Worm (Caenorhabditis elegans) whole organism, L3 larva: ENCODE measurements around the gene ZK177.12.
"Not testable (repeated sequence)": the region's sequence is repeated elsewhere in the genome, so short reads cannot be mapped to it uniquely, and the experiment has no call there.

Experiments used
- R02D3.7 ChIP-seq: fragments of 150-350 bp; optimal IDR thresholded peaks from 2 replicates; lab custom pipeline; 2014; ENCODE audit warnings: missing biosample characterization, missing genetic modification characterization
- ZK546.5 ChIP-seq: sonication (generic microtip); optimal IDR thresholded peaks from 2 replicates; lab custom pipeline; 2017; ENCODE audit warnings: missing biosample characterization, missing genetic modification characterization
- aly-2 ChIP-seq: fragments of 150-350 bp; optimal IDR thresholded peaks from 2 replicates; lab custom pipeline; 2014; ENCODE audit warnings: missing biosample characterization, missing genetic modification characterization
- ama-1 ChIP-seq: fragments of 150-350 bp; optimal IDR thresholded peaks from 2 replicates; lab custom pipeline; 2018
- ceh-16 ChIP-seq: sonication (generic microtip); optimal IDR thresholded peaks from 2 replicates; lab custom pipeline; 2017; ENCODE audit warnings: missing biosample characterization, missing genetic modification characterization
- ceh-28 ChIP-seq: fragments of 150-350 bp; optimal IDR thresholded peaks from 2 replicates; lab custom pipeline; 2014; ENCODE audit warnings: missing biosample characterization, missing genetic modification reagents, missing genetic modification characterization
- ceh-9 ChIP-seq: sonication (generic microtip); optimal IDR thresholded peaks from 2 replicates; lab custom pipeline; 2018; ENCODE audit warnings: missing biosample characterization, missing genetic modification characterization
- daf-12 ChIP-seq: fragments of 150-350 bp; optimal IDR thresholded peaks from 2 replicates; lab custom pipeline; 2014; ENCODE audit warnings: missing biosample characterization, missing genetic modification reagents, missing genetic modification characterization
- egl-27 ChIP-seq: sonication (generic microtip); optimal IDR thresholded peaks from 4 replicates; lab custom pipeline; 2017; ENCODE audit warnings: missing biosample characterization, missing genetic modification reagents, missing genetic modification characterization
- egl-5 ChIP-seq: fragments of 150-350 bp; optimal IDR thresholded peaks from 2 replicates; lab custom pipeline; 2017; ENCODE audit warnings: missing biosample characterization, missing genetic modification reagents, missing genetic modification characterization, inconsistent platforms
- elt-1 ChIP-seq: fragments of 150-350 bp; optimal IDR thresholded peaks from 2 replicates; lab custom pipeline; 2014; ENCODE audit warnings: missing biosample characterization, missing genetic modification characterization
- elt-2 ChIP-seq: sonication (generic microtip); optimal IDR thresholded peaks from 2 replicates; lab custom pipeline; 2016; ENCODE audit warnings: missing genetic modification reagents, mild to moderate bottlenecking, missing genetic modification characterization, missing compliant biosample characterization
- elt-3 ChIP-seq, 3 experiments: fragments of 150-350 bp in 1 of 3; sonication (generic microtip) in 2 of 3; optimal IDR thresholded peaks; 2 replicates in 2 of 3; 4 replicates in 1 of 3; lab custom pipeline; 2014 to 2017; ENCODE audit warnings: missing biosample characterization in 3 of 3, missing genetic modification characterization in 3 of 3
- fkh-10 ChIP-seq: sonication (generic microtip); optimal IDR thresholded peaks from 2 replicates; lab custom pipeline; 2017; ENCODE audit warnings: missing biosample characterization, missing genetic modification reagents, missing genetic modification characterization
- fkh-2 ChIP-seq: fragments of 150-350 bp; optimal IDR thresholded peaks from 2 replicates; lab custom pipeline; 2014; ENCODE audit warnings: missing biosample characterization, missing genetic modification reagents, missing genetic modification characterization
- fos-1 ChIP-seq: fragments of 150-350 bp; optimal IDR thresholded peaks from 2 replicates; lab custom pipeline; 2014; ENCODE audit warnings: missing biosample characterization, missing genetic modification characterization
- hmg-11 ChIP-seq: sonication (generic microtip); optimal IDR thresholded peaks from 2 replicates; lab custom pipeline; 2016; ENCODE audit warnings: missing genetic modification characterization, missing compliant biosample characterization
- jun-1 ChIP-seq: fragments of 150-350 bp; optimal IDR thresholded peaks from 2 replicates; lab custom pipeline; 2014; ENCODE audit warnings: missing biosample characterization, missing genetic modification reagents, missing genetic modification characterization
- lin-15B ChIP-seq: fragments of 150-350 bp; optimal IDR thresholded peaks from 2 replicates; lab custom pipeline; 2014; ENCODE audit warnings: missing biosample characterization, missing genetic modification characterization
- lin-39 ChIP-seq: fragments of 150-350 bp; optimal IDR thresholded peaks from 2 replicates; lab custom pipeline; 2018; ENCODE audit warnings: missing biosample characterization, missing genetic modification reagents, missing genetic modification characterization
- lsy-12 ChIP-seq: sonication (generic microtip); optimal IDR thresholded peaks from 2 replicates; lab custom pipeline; 2016; ENCODE audit warnings: mild to moderate bottlenecking, missing genetic modification characterization, missing compliant biosample characterization
- mdl-1 ChIP-seq: fragments of 150-350 bp; optimal IDR thresholded peaks from 2 replicates; lab custom pipeline; 2014; ENCODE audit warnings: missing biosample characterization, missing genetic modification characterization
- mml-1 ChIP-seq: fragments of 150-350 bp; sonication (generic microtip); optimal IDR thresholded peaks from 3 replicates; lab custom pipeline; 2014; ENCODE audit warnings: missing biosample characterization, missing genetic modification characterization
- nfya-1 ChIP-seq: sonication (generic microtip); optimal IDR thresholded peaks from 2 replicates; lab custom pipeline; 2017; ENCODE audit warnings: missing genetic modification characterization, mild to moderate bottlenecking, missing compliant biosample characterization, antibody characterized with exemption, moderate library complexity; ENCODE audit not compliant: insufficient read depth
- nhr-11 ChIP-seq: fragments of 150-350 bp; optimal IDR thresholded peaks from 2 replicates; lab custom pipeline; 2014; ENCODE audit warnings: missing biosample characterization, missing genetic modification characterization
- nhr-12 ChIP-seq: fragments of 150-350 bp; optimal IDR thresholded peaks from 2 replicates; lab custom pipeline; 2014; ENCODE audit warnings: missing biosample characterization, missing genetic modification characterization
- nhr-23 ChIP-seq: fragments of 150-350 bp; optimal IDR thresholded peaks from 2 replicates; lab custom pipeline; 2014; ENCODE audit warnings: missing biosample characterization, missing genetic modification reagents, missing genetic modification characterization
- nhr-237 ChIP-seq: fragments of 150-350 bp; optimal IDR thresholded peaks from 2 replicates; lab custom pipeline; 2014; ENCODE audit warnings: missing biosample characterization, missing genetic modification characterization
- nhr-25 ChIP-seq: sonication (generic microtip); optimal IDR thresholded peaks from 2 replicates; lab custom pipeline; 2017; ENCODE audit warnings: missing biosample characterization, missing genetic modification characterization
- nhr-28 ChIP-seq: fragments of 150-350 bp; optimal IDR thresholded peaks from 2 replicates; lab custom pipeline; 2014; ENCODE audit warnings: missing biosample characterization, missing genetic modification characterization
- nhr-43 ChIP-seq: sonication (generic microtip); optimal IDR thresholded peaks from 2 replicates; lab custom pipeline; 2016; ENCODE audit warnings: mild to moderate bottlenecking, missing genetic modification characterization, missing compliant biosample characterization; ENCODE audit not compliant: poor library complexity, severe bottlenecking
- nhr-67 ChIP-seq: fragments of 150-350 bp; optimal IDR thresholded peaks from 2 replicates; lab custom pipeline; 2014; ENCODE audit warnings: missing biosample characterization, missing genetic modification characterization
- nhr-76 ChIP-seq: fragments of 150-350 bp; sonication (generic microtip); optimal IDR thresholded peaks from 5 replicates; lab custom pipeline; 2014; ENCODE audit warnings: missing biosample characterization, missing genetic modification characterization
- nhr-77 ChIP-seq: fragments of 150-350 bp; optimal IDR thresholded peaks from 2 replicates; lab custom pipeline; 2014; ENCODE audit warnings: missing biosample characterization, missing genetic modification characterization
- pha-4 ChIP-seq: fragments of 150-350 bp; optimal IDR thresholded peaks from 2 replicates; lab custom pipeline; 2014; ENCODE audit warnings: missing biosample characterization, missing genetic modification reagents, missing genetic modification characterization
- pqm-1 ChIP-seq: fragments of 150-350 bp; optimal IDR thresholded peaks from 2 replicates; lab custom pipeline; 2017; ENCODE audit warnings: missing biosample characterization, missing genetic modification characterization, inconsistent platforms
- sea-2 ChIP-seq: fragments of 150-350 bp; sonication (generic microtip); optimal IDR thresholded peaks from 4 replicates; lab custom pipeline; 2014; ENCODE audit warnings: missing biosample characterization, missing genetic modification reagents, missing genetic modification characterization
- skn-1 ChIP-seq: fragments of 150-350 bp; optimal IDR thresholded peaks from 2 replicates; lab custom pipeline; 2014; ENCODE audit warnings: missing biosample characterization, missing genetic modification characterization
- snpc-4 ChIP-seq: fragments of 150-350 bp; optimal IDR thresholded peaks from 2 replicates; lab custom pipeline; 2014; ENCODE audit warnings: missing biosample characterization, missing genetic modification characterization
- unc-39 ChIP-seq: sonication (generic microtip); optimal IDR thresholded peaks from 4 replicates; lab custom pipeline; 2017; ENCODE audit warnings: missing biosample characterization, missing genetic modification characterization
- unc-62 ChIP-seq: fragments of 150-350 bp; sonication (generic microtip); optimal IDR thresholded peaks from 4 replicates; lab custom pipeline; 2014; ENCODE audit warnings: missing biosample characterization, missing genetic modification reagents, missing genetic modification characterization
- zag-1 ChIP-seq: fragments of 150-350 bp; optimal IDR thresholded peaks from 2 replicates; lab custom pipeline; 2014; ENCODE audit warnings: missing biosample characterization, missing genetic modification characterization
- ztf-11 ChIP-seq: fragments of 150-350 bp; optimal IDR thresholded peaks from 2 replicates; lab custom pipeline; 2014; ENCODE audit warnings: missing biosample characterization, missing genetic modification characterization
- ztf-4 ChIP-seq: fragments of 150-350 bp; optimal IDR thresholded peaks from 2 replicates; lab custom pipeline; 2014; ENCODE audit warnings: missing biosample characterization, missing genetic modification characterization

ZK177.12 gene

ce11 chrII:5537524-5537923 lies 16.0 kb downstream of the ZK177.12 start, which contains the start of gene C17C3.11:
Gene C17C3.11, plus strand, starts transcription at chrII:5537824.
- TF ChIP-seq ceh-16 (tag; lab: Kevin White, UChicago): no peak
- no peak for TF ChIP-seq nhr-23 (tag; lab: Kevin White, UChicago)
- TF ChIP-seq, all 47 proteins: peak for 0

- not testable (repeated sequence) for TF ChIP-seq elt-3 (tag; optimal IDR thresholded peaks at IDR 0.05; lab: Kevin White, UChicago); nhr-25; hmg-11 (tag; lab: Kevin White, UChicago)
Measured at ce11 chrII:5540113-5540512, 18.6 kb downstream of the ZK177.12 start, which contains the start of gene hlh-27. Gene hlh-27, minus strand, starts transcription at chrII:5540213.

- TF ChIP-seq hmg-11 (tag; lab: Kevin White, UChicago) (no peak), egl-27 (tag; lab: Kevin White, UChicago) (no peak), unc-39 (no peak), ceh-28 (tag; lab: Kevin White, UChicago) (no peak), ZK546.5 (no peak), fkh-2 (tag; lab: Kevin White, UChicago) (no peak), elt-2 (tag; lab: Kevin White, UChicago) (no peak), elt-1 (tag; lab: Kevin White, UChicago) (no peak), nhr-12 (tag; lab: Kevin White, UChicago) (no peak), lin-15B (tag; lab: Kevin White, UChicago) (no peak)
Measured at ce11 chrII:5541685-5542084, 20.2 kb downstream of the ZK177.12 start, which contains the start of gene C17C3.24. Gene C17C3.24, minus strand, starts transcription at chrII:5541785.

DNA sequence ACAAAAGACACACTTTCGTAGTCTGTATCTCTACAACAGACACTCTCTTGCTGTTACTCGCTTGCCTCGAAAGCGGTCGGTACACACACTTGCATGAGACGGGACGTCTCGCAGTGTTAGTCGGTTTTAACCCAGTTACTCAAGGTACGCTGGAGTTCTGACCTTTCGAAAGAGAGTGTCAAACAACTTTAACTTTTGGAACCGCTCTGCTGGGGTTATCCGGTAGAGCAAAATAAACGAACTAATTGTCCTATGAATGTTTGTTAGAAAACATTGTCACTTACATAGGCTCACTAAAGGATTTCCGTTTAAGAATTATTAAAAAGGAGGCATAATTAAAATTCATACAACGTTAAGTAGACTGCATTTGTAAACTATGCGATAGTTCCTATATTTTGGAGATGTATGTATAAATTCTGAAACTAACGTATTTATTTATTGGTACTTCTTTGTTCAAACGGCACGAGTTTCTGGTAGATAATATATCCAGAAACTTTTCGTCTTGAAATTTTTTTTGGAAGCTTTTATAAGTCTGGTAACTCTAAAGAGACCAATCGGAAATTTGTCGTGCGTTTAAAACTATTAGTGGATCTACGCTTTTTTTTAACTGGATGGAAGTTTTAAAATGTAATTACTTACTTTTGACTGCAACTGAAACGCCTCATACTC lies 22.1 kb downstream of the ZK177.12 start:
- TF ChIP-seq egl-5 (tag; lab: Kevin White, UChicago): peak; percentile 96
- TF ChIP-seq lsy-12 (tag; lab: Kevin White, UChicago): peak; percentile 98
- TF ChIP-seq unc-39: peak; percentile 35
- TF ChIP-seq egl-27 (tag; lab: Kevin White, UChicago): peak; percentile 71
- TF ChIP-seq R02D3.7 (tag; lab: Kevin White, UChicago): peak; percentile 90
- peak; percentile 57 for TF ChIP-seq nhr-237 (tag; lab: Kevin White, UChicago)
- peak; percentile 98 for TF ChIP-seq jun-1 (tag; lab: Kevin White, UChicago)
- peak; percentile 95 for TF ChIP-seq fkh-2 (tag; lab: Kevin White, UChicago)
- TF ChIP-seq nhr-43 (tag; lab: Kevin White, UChicago): peak; percentile 95
- TF ChIP-seq hmg-11 (tag; lab: Kevin White, UChicago): peak; percentile 98
- TF ChIP-seq lin-39 (tag; lab: Kevin White, UChicago): peak; percentile 97
- TF ChIP-seq elt-2 (tag; lab: Kevin White, UChicago): peak; percentile 97
- TF ChIP-seq ztf-4 (tag; lab: Kevin White, UChicago): peak; percentile 91
- peak; percentile 76 for TF ChIP-seq nhr-28 (tag; lab: Kevin White, UChicago)
- TF ChIP-seq nfya-1 (tag; lab: Kevin White, UChicago): peak; percentile 97
- TF ChIP-seq pqm-1 (tag; lab: Kevin White, UChicago): peak; percentile 94
- TF ChIP-seq snpc-4: peak; percentile 100
- peak; percentile 93 for TF ChIP-seq zag-1 (tag; lab: Kevin White, UChicago)
- peak; percentile 93 for TF ChIP-seq nhr-77 (tag; lab: Kevin White, UChicago)
- TF ChIP-seq ceh-16 (tag; lab: Kevin White, UChicago): peak; percentile 80
- no peak for TF ChIP-seq mml-1 (tag; lab: Kevin White, UChicago)
- peak; percentile 90 for TF ChIP-seq fos-1 (tag; lab: Kevin White, UChicago)
- TF ChIP-seq mdl-1: peak; percentile 29
- peak; percentile 85 for TF ChIP-seq lin-15B (tag; lab: Kevin White, UChicago)
- TF ChIP-seq sea-2: no peak
- TF ChIP-seq nhr-12 (tag; lab: Kevin White, UChicago): no peak
- TF ChIP-seq nhr-67 (tag; lab: Kevin White, UChicago): peak; percentile 53
- no peak for TF ChIP-seq ceh-9 (tag; lab: Kevin White, UChicago)
- TF ChIP-seq skn-1 (tag; lab: Kevin White, UChicago): peak; percentile 95
- TF ChIP-seq elt-1 (tag; lab: Kevin White, UChicago): peak; percentile 54
- TF ChIP-seq elt-3 (tag; optimal IDR thresholded peaks at IDR 0.05; lab: Kevin White, UChicago): peak in 2 of 3 experiments; percentile 77 to 92
- TF ChIP-seq ceh-28 (tag; lab: Kevin White, UChicago): peak; percentile 94
- peak; percentile 99 for TF ChIP-seq nhr-23 (tag; lab: Kevin White, UChicago)
- peak; percentile 61 for TF ChIP-seq ztf-11 (tag; lab: Kevin White, UChicago)
- TF ChIP-seq ama-1 (lab: Kevin White, UChicago): peak; percentile 100
- TF ChIP-seq daf-12 (tag; lab: Kevin White, UChicago): peak; percentile 67
- TF ChIP-seq nhr-76 (tag; lab: Kevin White, UChicago): peak; percentile 52
- peak; percentile 99 for TF ChIP-seq pha-4 (tag; lab: Kevin White, UChicago)
- TF ChIP-seq fkh-10 (GFP tag; lab: Kevin White, UChicago): peak; percentile 99
- peak; percentile 81 for TF ChIP-seq unc-62 (GFP tag; lab: Kevin White, UChicago)
- peak; percentile 44 for TF ChIP-seq ZK546.5
- peak; percentile 88 for TF ChIP-seq aly-2 (tag; lab: Kevin White, UChicago)
- peak; percentile 95 for TF ChIP-seq nhr-11
